Worm (Caenorhabditis elegans): ENCODE measurements around the gene bca-1.

- TF ChIP-seq him-1 (tag; optimal IDR thresholded peaks at IDR 0.05) (no peak), dao-5 (tag; optimal IDR thresholded peaks at IDR 0.05) (no peak), W03F9.2 (tag; optimal IDR thresholded peaks at IDR 0.05) (no peak)
Measured at ce11 chrX:6177944-6178566, 26.5 kb downstream of the bca-1 start, which contains the start of the genes T25B2.4 and T13C5.3.
